Worm (Caenorhabditis elegans) whole organism, L4 larva: ENCODE measurements around the gene tag-234.

ENCODE experiments used
- aly-2 ChIP-seq: sonication (generic microtip); optimal IDR thresholded peaks from 2 replicates; lab custom pipeline; 2018; ENCODE audit warnings: missing biosample characterization, missing genetic modification characterization
- dpl-1 ChIP-seq: fragments of 150-350 bp; optimal IDR thresholded peaks from 2 replicates; lab custom pipeline; 2014; ENCODE audit warnings: missing biosample characterization, missing genetic modification reagents, missing genetic modification characterization
- hif-1 ChIP-seq, 2 experiments: sonication (generic microtip); optimal IDR thresholded peaks; 2 replicates each; lab custom pipeline; 2016 to 2017; ENCODE audit warnings: missing compliant biosample characterization in 2 of 2, missing genetic modification characterization in 2 of 2, missing genetic modification reagents in 2 of 2, missing genotype in 2 of 2, mild to moderate bottlenecking in 1 of 2
- mep-1 ChIP-seq: fragments of 150-350 bp; sonication (generic microtip); optimal IDR thresholded peaks from 3 replicates; lab custom pipeline; 2014; ENCODE audit warnings: missing biosample characterization, missing genetic modification characterization
- nhr-41 ChIP-seq: fragments of 200-800 bp; sonication (Bioruptor generic); IDR thresholded peaks from 2 replicates; pipeline ENCODE4 v1.3.6; 2022; ENCODE audit warnings: missing genetic modification reagents, missing genetic modification characterization, missing compliant biosample characterization
- nhr-77 ChIP-seq: fragments of 150-350 bp; optimal IDR thresholded peaks from 2 replicates; lab custom pipeline; 2014; ENCODE audit warnings: missing biosample characterization, missing genetic modification characterization
- pha-4 ChIP-seq, 2 experiments: fragments of 150-350 bp in 1 of 2; fragments of 200-800 bp in 1 of 2; sonication (Bioruptor generic) in 1 of 2; IDR thresholded peaks in 1 of 2; optimal IDR thresholded peaks in 1 of 2; 2 replicates each; pipeline versions ENCODE4 v1.3.6 to Lab custom; 2014 to 2022; ENCODE audit warnings: missing genetic modification characterization in 2 of 2, missing genetic modification reagents in 2 of 2, missing biosample characterization in 1 of 2, missing compliant biosample characterization in 1 of 2
- spr-3 ChIP-seq: fragments of 200-800 bp; sonication (Bioruptor generic); optimal IDR thresholded peaks from 2 replicates; lab custom pipeline; 2018; ENCODE audit warnings: mild to moderate bottlenecking, missing genetic modification characterization, missing compliant biosample characterization
- unc-130 ChIP-seq: sonication (generic microtip); optimal IDR thresholded peaks from 2 replicates; lab custom pipeline; 2016; ENCODE audit warnings: missing genetic modification reagents, missing genetic modification characterization, missing compliant biosample characterization
- unc-39 ChIP-seq: sonication (generic microtip); optimal IDR thresholded peaks from 2 replicates; lab custom pipeline; 2017; ENCODE audit warnings: missing biosample characterization, missing genetic modification characterization

DNA sequence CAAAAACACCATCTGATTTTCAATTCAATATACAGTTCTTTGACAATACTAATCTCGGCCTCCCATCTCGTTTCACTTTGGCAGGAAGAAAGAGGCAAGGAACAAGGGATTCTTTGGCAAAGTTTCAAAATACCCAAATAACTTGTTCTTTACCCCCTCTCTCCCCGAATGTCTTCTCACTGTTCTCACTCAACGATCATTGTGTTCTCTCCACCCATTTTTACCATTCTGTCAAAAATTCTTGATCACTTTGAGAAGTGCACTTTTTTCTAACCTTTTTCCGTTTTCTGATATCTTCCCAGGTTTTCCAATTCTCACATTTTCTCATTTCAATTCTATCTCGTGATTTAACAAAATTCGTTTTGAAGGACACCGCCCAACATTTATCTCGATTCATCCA is 9.9 kb upstream of the tag-234 start, which contains the start of gene H41C03.1:
- TF ChIP-seq spr-3 (GFP tag; lab: Kevin White, UChicago) (no peak), hif-1 (tag; optimal IDR thresholded peaks at IDR 0.05; lab: Kevin White, UChicago) (no peak), dpl-1 (no peak), aly-2 (tag; lab: Kevin White, UChicago) (no peak), unc-39 (tag; lab: Kevin White, UChicago) (no peak), pha-4 (GFP tag; IDR thresholded peaks at IDR 0.05; lab: Robert Waterston, UW) (no peak), pha-4 (tag; optimal IDR thresholded peaks at IDR 0.05; lab: Kevin White, UChicago) (no peak), nhr-41 (GFP tag; lab: Robert Waterston, UW) (no peak), nhr-77 (tag; lab: Kevin White, UChicago) (no peak), unc-130 (GFP tag; lab: Kevin White, UChicago) (no peak), mep-1 (tag; lab: Kevin White, UChicago) (no peak)
